Fruit fly (Drosophila melanogaster) Kc167 (cell line): Measurements from ENCODE around the gene CG18563.

Source experiments
- Sin3A ChIP-seq: fragments of >200 bp; optimal IDR thresholded peaks from 2 replicates; lab custom pipeline; 2018; ENCODE audit warnings: missing external identifiers
- insv ChIP-seq: fragments of >200 bp; optimal IDR thresholded peaks from 3 replicates; lab custom pipeline; 2018; ENCODE audit warnings: missing external identifiers

dm6 chr2L:17492680-17493079, 34.8 kb upstream of the CG18563 start:
- TF ChIP-seq insv (no peak), Sin3A (lab: Kevin White, UChicago) (no peak)
